Worm (Caenorhabditis elegans) whole organism, L3 larva: ENCODE results near the gene zig-5.

Experiments
- ceh-28 ChIP-seq: fragments of 150-350 bp; optimal IDR thresholded peaks from 2 replicates; lab custom pipeline; 2014; ENCODE audit warnings: missing biosample characterization, missing genetic modification reagents, missing genetic modification characterization
- ceh-82 ChIP-seq: fragments of 150-350 bp; optimal IDR thresholded peaks from 2 replicates; lab custom pipeline; 2014; ENCODE audit warnings: missing biosample characterization, missing genetic modification characterization
- elt-1 ChIP-seq: fragments of 150-350 bp; optimal IDR thresholded peaks from 2 replicates; lab custom pipeline; 2014; ENCODE audit warnings: missing biosample characterization, missing genetic modification characterization
- elt-2 ChIP-seq: sonication (generic microtip); optimal IDR thresholded peaks from 2 replicates; lab custom pipeline; 2016; ENCODE audit warnings: missing genetic modification reagents, mild to moderate bottlenecking, missing genetic modification characterization, missing compliant biosample characterization
- elt-3 ChIP-seq, 3 experiments: fragments of 150-350 bp in 1 of 3; sonication (generic microtip) in 2 of 3; optimal IDR thresholded peaks; 2 replicates in 2 of 3; 4 replicates in 1 of 3; lab custom pipeline; 2014 to 2017; ENCODE audit warnings: missing biosample characterization in 3 of 3, missing genetic modification characterization in 3 of 3
- fos-1 ChIP-seq: fragments of 150-350 bp; optimal IDR thresholded peaks from 2 replicates; lab custom pipeline; 2014; ENCODE audit warnings: missing biosample characterization, missing genetic modification characterization
- nhr-11 ChIP-seq: fragments of 150-350 bp; optimal IDR thresholded peaks from 2 replicates; lab custom pipeline; 2014; ENCODE audit warnings: missing biosample characterization, missing genetic modification characterization
- nhr-76 ChIP-seq: fragments of 150-350 bp; sonication (generic microtip); optimal IDR thresholded peaks from 5 replicates; lab custom pipeline; 2014; ENCODE audit warnings: missing biosample characterization, missing genetic modification characterization
- nhr-77 ChIP-seq: fragments of 150-350 bp; optimal IDR thresholded peaks from 2 replicates; lab custom pipeline; 2014; ENCODE audit warnings: missing biosample characterization, missing genetic modification characterization
- pha-4 ChIP-seq: fragments of 150-350 bp; optimal IDR thresholded peaks from 2 replicates; lab custom pipeline; 2014; ENCODE audit warnings: missing biosample characterization, missing genetic modification reagents, missing genetic modification characterization

DNA sequence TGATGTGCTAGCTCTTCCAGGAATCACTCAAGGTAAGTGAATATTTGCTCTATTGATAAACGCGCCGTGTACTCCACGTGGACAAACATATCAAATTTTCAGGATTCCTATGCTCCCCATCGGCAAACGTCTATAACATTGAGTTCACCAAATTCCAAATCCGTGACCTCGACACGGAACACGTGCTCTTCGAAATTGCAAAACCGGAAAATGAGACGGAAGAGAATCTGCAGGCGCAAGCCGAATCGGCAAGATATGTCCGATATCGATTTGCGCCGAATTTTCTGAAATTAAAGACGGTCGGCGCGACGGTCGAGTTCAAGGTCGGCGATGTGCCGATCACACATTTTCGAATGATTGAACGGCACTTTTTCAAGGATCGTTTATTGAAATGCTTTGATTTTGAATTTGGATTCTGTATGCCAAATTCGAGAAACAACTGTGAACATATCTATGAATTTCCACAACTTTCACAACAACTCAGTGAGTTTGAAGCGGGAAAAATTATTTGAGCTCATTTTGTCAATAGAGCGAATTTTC, 45.6 kb downstream of the zig-5 start:
- no peak for TF ChIP-seq nhr-11 (tag; lab: Kevin White, UChicago)
- no peak for TF ChIP-seq elt-3 (tag; optimal IDR thresholded peaks at IDR 0.05; lab: Kevin White, UChicago)
- TF ChIP-seq elt-1 (tag; lab: Kevin White, UChicago), result peak; percentile 77
- no peak for TF ChIP-seq fos-1 (tag; lab: Kevin White, UChicago)
- TF ChIP-seq nhr-76 (tag; lab: Kevin White, UChicago), result no peak
- no peak for TF ChIP-seq pha-4 (tag; lab: Kevin White, UChicago)
- TF ChIP-seq nhr-77 (tag; lab: Kevin White, UChicago), result no peak
- TF ChIP-seq ceh-82 (tag; lab: Kevin White, UChicago), result no peak
- TF ChIP-seq elt-2 (tag; lab: Kevin White, UChicago), result no peak
- TF ChIP-seq ceh-28 (tag; lab: Kevin White, UChicago), result no peak
